Fruit fly (Drosophila melanogaster): Measurements from ENCODE around the gene e.

- TF ChIP-seq OdsH (GFP tag; optimal IDR thresholded peaks at IDR 0.05), result no peak
- TF ChIP-seq Vsx2 (GFP tag; optimal IDR thresholded peaks at IDR 0.05; ENCODE audit: partially characterized antibody), result no peak
- TF ChIP-seq sv (GFP tag; optimal IDR thresholded peaks at IDR 0.05), result no peak
- TF ChIP-seq rgr (GFP tag; optimal IDR thresholded peaks at IDR 0.05), result no peak
- TF ChIP-seq Myc (optimal IDR thresholded peaks at IDR 0.05), result no peak
- TF ChIP-seq Dfd (GFP tag; optimal IDR thresholded peaks at IDR 0.05), result no peak
- no peak for TF ChIP-seq foxo (GFP tag; optimal IDR thresholded peaks at IDR 0.05)
- no peak for TF ChIP-seq dl (GFP tag; optimal IDR thresholded peaks at IDR 0.05; ENCODE audit: insufficient read depth in 1 of 2, partially characterized antibody in 2 of 2)
- TF ChIP-seq psq (GFP tag; optimal IDR thresholded peaks at IDR 0.05), result no peak
Measured at dm6 chr3R:21276111-21276510, 39.1 kb upstream of the e start, which contains the start of gene CG3301.

All from whole organism, wandering third instar larva.